Fruit fly (Drosophila melanogaster) whole organism, embryonic: Measurements from ENCODE around the gene Os-C.

ENCODE experiments used
- Atf-2 ChIP-seq: fragments of 200-800 bp; sonication (Bioruptor generic); optimal IDR thresholded peaks from 2 replicates; lab custom pipeline; 2016; ENCODE audit warnings: missing biosample characterization, missing genetic modification characterization
- CG1024 ChIP-seq: fragments of 200-800 bp; sonication (Bioruptor generic); IDR thresholded peaks from 2 replicates; pipeline ENCODE4 v1.3.6; 2022; ENCODE audit warnings: missing biosample characterization, missing genetic modification characterization
- CG10654 ChIP-seq: fragments of 200-800 bp; sonication (Bioruptor generic); optimal IDR thresholded peaks from 2 replicates; lab custom pipeline; 2016; ENCODE audit warnings: missing biosample characterization, missing genetic modification characterization
- CG10979 ChIP-seq: fragments of 200-800 bp; sonication (Bioruptor generic); optimal IDR thresholded peaks from 2 replicates; lab custom pipeline; 2018; ENCODE audit warnings: missing biosample characterization, mild to moderate bottlenecking, missing genetic modification characterization, moderate library complexity
- CG11456 ChIP-seq: fragments of 200-800 bp; sonication (Bioruptor generic); IDR thresholded peaks from 3 replicates; pipeline ENCODE4 v1.3.6; 2022; ENCODE audit warnings: missing biosample characterization, missing genetic modification characterization
- CG11723 ChIP-seq: fragments of 200-800 bp; sonication (Bioruptor generic); optimal IDR thresholded peaks from 2 replicates; lab custom pipeline; 2017; ENCODE audit warnings: missing biosample characterization, mild to moderate bottlenecking, missing genetic modification characterization
- CG17186 ChIP-seq: fragments of 200-800 bp; sonication (Bioruptor generic); optimal IDR thresholded peaks from 3 replicates; lab custom pipeline; 2017; ENCODE audit warnings: missing biosample characterization, missing genetic modification reagents, missing genetic modification characterization
- CG18011 ChIP-seq: fragments of 200-800 bp; sonication (Bioruptor generic); optimal IDR thresholded peaks from 2 replicates; lab custom pipeline; 2017; ENCODE audit warnings: missing biosample characterization, missing genetic modification characterization, mild to moderate bottlenecking, moderate library complexity, missing genotype
- CG1832 ChIP-seq: fragments of 200-800 bp; sonication (Bioruptor generic); optimal IDR thresholded peaks from 2 replicates; lab custom pipeline; 2017; ENCODE audit warnings: missing biosample characterization, mild to moderate bottlenecking, missing genetic modification characterization, inconsistent platforms
- CG2129 ChIP-seq: fragments of 200-800 bp; sonication (Bioruptor generic); IDR thresholded peaks from 2 replicates; pipeline ENCODE4 v1.3.6; 2022; ENCODE audit warnings: missing biosample characterization, missing genetic modification characterization; ENCODE audit not compliant: partially characterized antibody
- CG4328 ChIP-seq: fragments of 200-800 bp; sonication (Bioruptor generic); optimal IDR thresholded peaks from 3 replicates; lab custom pipeline; 2017; ENCODE audit warnings: missing biosample characterization, missing genetic modification reagents, missing genetic modification characterization
- CG4707 ChIP-seq: fragments of 200-800 bp; sonication (Bioruptor generic); optimal IDR thresholded peaks from 2 replicates; lab custom pipeline; 2018; ENCODE audit warnings: missing biosample characterization, mild to moderate bottlenecking, missing genetic modification characterization, moderate library complexity
- CG7357 ChIP-seq: fragments of 200-800 bp; sonication (Bioruptor generic); IDR thresholded peaks from 3 replicates; pipeline ENCODE4 v1.3.6; 2022; ENCODE audit warnings: missing biosample characterization, missing genetic modification characterization
- CG7963 ChIP-seq: fragments of 200-800 bp; sonication (Bioruptor generic); IDR thresholded peaks from 3 replicates; pipeline ENCODE4 v1.3.6; 2022; ENCODE audit warnings: missing biosample characterization, missing genetic modification characterization; ENCODE audit not compliant: partially characterized antibody
- CG8290 ChIP-seq, 3 experiments: fragments of 200-800 bp; sonication (Bioruptor generic); optimal IDR thresholded peaks; 2 replicates each; lab custom pipeline; 2016 to 2019; ENCODE audit warnings: missing biosample characterization in 3 of 3, missing genetic modification characterization in 3 of 3, mild to moderate bottlenecking in 2 of 3, moderate library complexity in 1 of 3
- Doc2 ChIP-seq: fragments of 200-800 bp; sonication (Bioruptor generic); IDR thresholded peaks from 2 replicates; pipeline ENCODE4 v1.3.6; 2022; ENCODE audit warnings: missing biosample characterization, missing genetic modification characterization
- Drgx ChIP-seq: fragments of 200-800 bp; sonication (Bioruptor generic); IDR thresholded peaks from 2 replicates; pipeline ENCODE4 v1.3.6; 2022; ENCODE audit warnings: missing biosample characterization, missing genetic modification characterization
- Ets65A ChIP-seq: fragments of 200-800 bp; sonication (Bioruptor generic); peaks from one replicate; lab custom pipeline; 2016; ENCODE audit warnings: missing biosample characterization, missing genetic modification characterization
- GATAe ChIP-seq: fragments of 200-800 bp; sonication (Bioruptor generic); conservative IDR thresholded peaks from 2 replicates; pipeline ENCODE4 v1.3.6; 2022; ENCODE audit warnings: missing biosample characterization, missing genetic modification characterization
- H15 ChIP-seq: fragments of 200-800 bp; sonication (Bioruptor generic); IDR thresholded peaks from 3 replicates; pipeline ENCODE4 v1.3.6; 2022; ENCODE audit warnings: missing biosample characterization, missing genetic modification characterization
- Hey ChIP-seq: fragments of 200-800 bp; sonication (Bioruptor generic); optimal IDR thresholded peaks from 3 replicates; lab custom pipeline; 2018; ENCODE audit warnings: missing biosample characterization, mild to moderate bottlenecking, missing genetic modification characterization
- Hr39 ChIP-seq: fragments of >200 bp; optimal IDR thresholded peaks from 2 replicates; lab custom pipeline; 2017
- Lim3 ChIP-seq: fragments of 200-800 bp; sonication (Bioruptor generic); IDR thresholded peaks from 2 replicates; pipeline ENCODE4 v1.3.6; 2022; ENCODE audit warnings: missing biosample characterization, missing genetic modification characterization
- Med ChIP-seq: fragments of 200-800 bp; sonication (Bioruptor generic); peaks from one replicate; lab custom pipeline; 2016; ENCODE audit warnings: missing biosample characterization, missing genetic modification characterization, mild to moderate bottlenecking, inconsistent platforms, moderate library complexity
- NC2β ChIP-seq: fragments of 200-800 bp; sonication (Bioruptor generic); optimal IDR thresholded peaks from 2 replicates; lab custom pipeline; 2016; ENCODE audit warnings: missing biosample characterization, missing genetic modification characterization
- PHDP ChIP-seq: fragments of 200-800 bp; sonication (Bioruptor generic); optimal IDR thresholded peaks from 3 replicates; lab custom pipeline; 2018; ENCODE audit warnings: missing biosample characterization, mild to moderate bottlenecking, missing genetic modification characterization, moderate library complexity
- Ravus ChIP-seq: fragments of 200-800 bp; sonication (Bioruptor generic); IDR thresholded peaks from 2 replicates; pipeline ENCODE4 v1.3.6; 2022; ENCODE audit warnings: missing biosample characterization, missing genetic modification characterization
- Sox102F ChIP-seq: fragments of 200-800 bp; sonication (Bioruptor generic); optimal IDR thresholded peaks from 2 replicates; lab custom pipeline; 2018; ENCODE audit warnings: missing biosample characterization, mild to moderate bottlenecking, missing genetic modification characterization, moderate library complexity
- Trl ChIP-seq, 3 experiments: fragments of >200 bp in 2 of 3; fragments of 200-800 bp in 1 of 3; sonication (Bioruptor generic) in 1 of 3; optimal IDR thresholded peaks; 2 replicates in 1 of 3; 3 replicates in 2 of 3; lab custom pipeline; 2016 to 2017; ENCODE audit warnings: missing biosample characterization in 1 of 3, missing genetic modification characterization in 1 of 3
- Usf ChIP-seq: fragments of 200-800 bp; sonication (Bioruptor generic); optimal IDR thresholded peaks from 2 replicates; lab custom pipeline; 2017; ENCODE audit warnings: missing genotype, missing biosample characterization, missing genetic modification characterization
- Xrp1 ChIP-seq: fragments of 200-800 bp; sonication (Bioruptor generic); IDR thresholded peaks from 2 replicates; pipeline ENCODE4 v1.3.6; 2022; ENCODE audit warnings: missing biosample characterization, missing genetic modification characterization
- abd-A ChIP-seq: fragments of 200-800 bp; sonication (Bioruptor generic); optimal IDR thresholded peaks from 3 replicates; lab custom pipeline; 2019; ENCODE audit warnings: missing biosample characterization, mild to moderate bottlenecking, missing genetic modification characterization, moderate library complexity
- bab2 ChIP-seq: fragments of 200-800 bp; sonication (Bioruptor generic); optimal IDR thresholded peaks from 2 replicates; lab custom pipeline; 2016; ENCODE audit warnings: missing biosample characterization, missing genetic modification characterization
- bbx ChIP-seq: fragments of 200-800 bp; sonication (Bioruptor generic); IDR thresholded peaks from 2 replicates; pipeline ENCODE4 v1.3.6; 2022; ENCODE audit warnings: missing biosample characterization, missing genetic modification characterization; ENCODE audit not compliant: partially characterized antibody
- bsh ChIP-seq, 2 experiments: fragments of 200-800 bp; sonication (Bioruptor generic); optimal IDR thresholded peaks; 2 replicates each; lab custom pipeline; 2017 to 2018; ENCODE audit warnings: mild to moderate bottlenecking in 2 of 2, missing biosample characterization in 2 of 2, missing genetic modification characterization in 2 of 2, moderate library complexity in 1 of 2
- dimm ChIP-seq: fragments of 200-800 bp; sonication (Bioruptor generic); IDR thresholded peaks from 2 replicates; pipeline ENCODE4 v1.3.6; 2022; ENCODE audit warnings: missing biosample characterization, missing genetic modification characterization
- gem ChIP-seq: fragments of 200-800 bp; sonication (Bioruptor generic); optimal IDR thresholded peaks from 2 replicates; lab custom pipeline; 2019; ENCODE audit warnings: missing biosample characterization, mild to moderate bottlenecking, missing genetic modification characterization, moderate library complexity
- ham ChIP-seq: fragments of 200-800 bp; sonication (Bioruptor generic); IDR thresholded peaks from 2 replicates; pipeline ENCODE4 v1.3.6; 2022; ENCODE audit warnings: missing biosample characterization, missing genetic modification characterization
- nom ChIP-seq: fragments of 200-800 bp; sonication (Bioruptor generic); optimal IDR thresholded peaks from 2 replicates; lab custom pipeline; 2017; ENCODE audit warnings: missing biosample characterization, missing genetic modification characterization, mild to moderate bottlenecking, moderate library complexity, missing genetic modification reagents
- pzg ChIP-seq: fragments of 200-800 bp; sonication (Bioruptor generic); optimal IDR thresholded peaks from 3 replicates; lab custom pipeline; 2018; ENCODE audit warnings: missing biosample characterization, mild to moderate bottlenecking, missing genetic modification characterization, moderate library complexity
- salm ChIP-seq: fragments of 200-800 bp; sonication (Bioruptor generic); optimal IDR thresholded peaks from 2 replicates; lab custom pipeline; 2018; ENCODE audit warnings: missing biosample characterization, mild to moderate bottlenecking, missing genetic modification characterization
- shn ChIP-seq: fragments of 200-800 bp; sonication (Bioruptor generic); optimal IDR thresholded peaks from 3 replicates; lab custom pipeline; 2016; ENCODE audit warnings: missing biosample characterization, missing genetic modification characterization
- slou ChIP-seq: fragments of 200-800 bp; sonication (Bioruptor generic); optimal IDR thresholded peaks from 3 replicates; lab custom pipeline; 2016; ENCODE audit warnings: missing biosample characterization, missing genetic modification characterization
- sna ChIP-seq: fragments of 200-800 bp; sonication (Bioruptor generic); IDR thresholded peaks from 2 replicates; pipeline ENCODE4 v1.3.6; 2022; ENCODE audit warnings: missing biosample characterization, missing genetic modification characterization; ENCODE audit not compliant: partially characterized antibody
- tll ChIP-seq, 2 experiments: fragments of 200-800 bp in 1 of 2; fragments of >200 bp in 1 of 2; sonication (Bioruptor generic) in 1 of 2; optimal IDR thresholded peaks; 2 replicates each; lab custom pipeline; 2017 to 2019; ENCODE audit warnings: missing biosample characterization in 2 of 2, missing genetic modification characterization in 2 of 2, mild to moderate bottlenecking in 1 of 2, moderate library complexity in 1 of 2
- trem ChIP-seq: fragments of 200-800 bp; optimal IDR thresholded peaks from 3 replicates; lab custom pipeline; 2019; ENCODE audit warnings: missing biosample characterization, mild to moderate bottlenecking, missing genetic modification characterization, moderate library complexity
- trh ChIP-seq: fragments of 200-800 bp; sonication (Bioruptor generic); optimal IDR thresholded peaks from 2 replicates; lab custom pipeline; 2016; ENCODE audit warnings: missing biosample characterization, missing genetic modification characterization
- z ChIP-seq: fragments of 200-800 bp; sonication (Bioruptor generic); IDR thresholded peaks from 3 replicates; pipeline ENCODE4 v1.3.6; 2022; ENCODE audit warnings: missing biosample characterization, missing genetic modification characterization

Os-C gene

DNA sequence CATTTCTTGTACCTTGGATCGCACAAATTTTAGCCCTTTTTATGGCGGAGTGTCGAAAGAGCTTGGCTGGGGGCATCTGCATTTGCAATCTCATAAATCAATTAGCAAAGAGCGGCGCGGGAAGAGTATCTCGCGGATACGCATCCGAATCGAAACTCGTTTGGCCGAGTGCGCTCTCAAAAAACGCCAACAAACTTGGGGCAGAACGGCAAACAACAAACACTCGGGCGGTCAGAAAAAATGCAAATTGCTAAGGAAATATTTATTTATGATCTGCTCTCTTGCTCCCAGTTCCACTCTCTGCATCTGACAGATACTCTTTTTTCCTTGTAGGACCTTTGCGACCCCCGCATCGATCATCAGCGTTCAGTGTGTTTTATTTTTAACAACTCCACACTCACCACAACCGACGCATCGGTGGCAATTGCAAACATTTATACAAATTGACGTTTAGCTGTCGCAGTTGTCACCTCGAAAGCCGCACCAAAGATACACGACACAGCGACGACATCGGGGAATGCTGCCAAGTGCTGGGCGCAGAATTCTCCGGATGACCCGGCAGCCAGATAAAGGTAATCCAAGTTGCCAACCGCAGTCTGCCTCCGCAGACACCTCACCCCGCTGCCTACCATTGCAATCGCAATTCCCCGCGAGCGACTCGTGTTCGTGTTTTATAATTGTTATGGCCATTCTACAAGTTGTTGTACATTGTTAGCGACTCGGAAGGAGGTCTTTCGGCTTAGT is 9.6 kb upstream of the Os-C start:
- TF ChIP-seq Trl (optimal IDR thresholded peaks at IDR 0.05; lab: Kevin White, UChicago): peak in 1 of 2 experiments; percentile 7
- no peak for TF ChIP-seq Trl (GFP tag; optimal IDR thresholded peaks at IDR 0.05; lab: Kevin White, UChicago)
- TF ChIP-seq Lim3 (GFP tag; lab: Robert Waterston, UW): no peak
- TF ChIP-seq Med (GFP tag; lab: Kevin White, UChicago): peak; percentile 20

DNA sequence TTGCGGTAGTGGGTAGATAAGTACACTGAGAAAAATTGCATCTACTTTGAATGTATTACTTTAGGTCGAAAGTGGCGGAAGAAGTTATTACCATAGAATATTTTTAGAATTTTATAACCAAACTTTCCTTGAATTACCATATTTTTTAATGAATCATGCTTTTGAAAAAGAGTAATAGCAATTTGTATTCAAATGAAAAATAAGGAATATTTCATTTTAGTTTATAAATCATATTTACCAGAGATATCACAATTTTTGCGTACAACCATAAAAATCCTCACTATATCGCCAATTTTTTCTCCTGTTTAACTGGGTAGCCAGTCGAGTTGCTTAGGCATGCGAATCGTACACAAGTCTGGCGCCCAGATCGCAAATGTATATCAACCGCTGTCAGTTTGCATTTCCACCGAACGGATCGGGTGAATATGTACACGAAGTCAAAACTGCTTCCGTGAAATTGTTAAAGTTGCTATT is 9.0 kb upstream of the Os-C start:
- TF ChIP-seq trh (GFP tag; lab: Kevin White, UChicago) (no peak), trem (tag; lab: Kevin White, UChicago) (no peak), CG7963 (GFP tag; lab: Robert Waterston, UW) (no peak), CG7357 (GFP tag; lab: Robert Waterston, UW) (no peak), Drgx (GFP tag; lab: Robert Waterston, UW) (peak; percentile 83), shn (GFP tag; lab: Kevin White, UChicago) (no peak), NC2β (GFP tag; lab: Kevin White, UChicago) (no peak), dimm (GFP tag; lab: Robert Waterston, UW) (no peak), Xrp1 (GFP tag; lab: Robert Waterston, UW) (no peak), Atf-2 (GFP tag; lab: Kevin White, UChicago) (no peak), bsh (GFP tag; optimal IDR thresholded peaks at IDR 0.05; lab: Kevin White, UChicago) (peak in 1 of 2 experiments; percentile 58), Hr39 (lab: Kevin White, UChicago) (no peak), CG11723 (GFP tag; lab: Kevin White, UChicago) (no peak), gem (tag; lab: Kevin White, UChicago) (peak; percentile 1), bbx (GFP tag; lab: Robert Waterston, UW) (no peak), z (GFP tag; lab: Robert Waterston, UW) (no peak), Ets65A (peak; percentile 39), ham (no peak), CG18011 (no peak), CG1832 (GFP tag; lab: Kevin White, UChicago) (no peak), nom (GFP tag; lab: Kevin White, UChicago) (peak; percentile 42), abd-A (tag; lab: Kevin White, UChicago) (no peak), CG10979 (tag; lab: Kevin White, UChicago) (no peak), GATAe (no peak), tll (GFP tag; optimal IDR thresholded peaks at IDR 0.05; lab: Kevin White, UChicago) (no peak), CG11456 (GFP tag; lab: Robert Waterston, UW) (no peak), CG8290 (GFP tag; optimal IDR thresholded peaks at IDR 0.05; lab: Kevin White, UChicago) (no peak), CG8290 (tag; optimal IDR thresholded peaks at IDR 0.05; lab: Kevin White, UChicago) (no peak), Usf (GFP tag; lab: Kevin White, UChicago) (no peak), slou (no peak), pzg (GFP tag; lab: Kevin White, UChicago) (no peak)

DNA sequence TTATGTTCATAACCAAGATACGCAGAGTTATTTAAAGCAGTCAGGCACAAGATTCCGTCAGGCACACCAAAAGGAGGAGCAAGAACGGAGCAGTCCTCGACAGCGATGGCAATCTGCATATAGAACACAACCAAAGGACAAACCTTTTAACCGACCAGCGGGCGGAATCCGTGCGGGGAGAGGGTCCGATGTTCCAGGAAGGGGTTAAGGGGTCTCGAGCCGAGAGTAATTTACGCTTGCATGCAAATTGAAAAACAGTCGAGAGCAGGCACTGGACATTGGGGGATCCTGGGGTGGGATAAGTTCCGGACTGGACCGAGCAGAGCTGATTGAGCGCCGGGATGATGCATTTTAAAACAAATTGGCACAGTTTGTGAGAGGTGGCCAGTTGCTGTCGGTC is 8.1 kb upstream of the Os-C start:
- TF ChIP-seq PHDP (tag; lab: Kevin White, UChicago): no peak
- TF ChIP-seq salm: no peak
- TF ChIP-seq CG4328 (GFP tag; lab: Kevin White, UChicago): no peak
- TF ChIP-seq Ravus (GFP tag; lab: Robert Waterston, UW): no peak
- no peak for TF ChIP-seq CG1024 (GFP tag; lab: Robert Waterston, UW)
- TF ChIP-seq CG4707 (GFP tag; lab: Kevin White, UChicago): no peak
- TF ChIP-seq bab2 (GFP tag; lab: Kevin White, UChicago): no peak
- no peak for TF ChIP-seq Doc2 (GFP tag; lab: Robert Waterston, UW)
- TF ChIP-seq CG17186: no peak
- TF ChIP-seq H15: no peak
- no peak for TF ChIP-seq Sox102F (GFP tag; lab: Kevin White, UChicago)
- no peak for TF ChIP-seq CG2129
- TF ChIP-seq CG10654 (GFP tag; lab: Kevin White, UChicago): no peak
- TF ChIP-seq Hey: no peak
- TF ChIP-seq sna (GFP tag; lab: Robert Waterston, UW): no peak
